Fruit fly (Drosophila melanogaster) whole organism, embryonic: ENCODE measurements around the gene Pdhb.

ENCODE experiments used
- ATbp ChIP-seq: fragments of 200-800 bp; sonication (Bioruptor generic); optimal IDR thresholded peaks from 2 replicates; lab custom pipeline; 2017; ENCODE audit warnings: missing biosample characterization, mild to moderate bottlenecking, missing genetic modification characterization, missing genetic modification reagents
- CG10366 ChIP-seq: fragments of 200-800 bp; sonication (Bioruptor generic); IDR thresholded peaks from 2 replicates; pipeline ENCODE4 v1.3.6; 2022; ENCODE audit warnings: missing biosample characterization, missing genetic modification characterization
- CG12391 ChIP-seq: fragments of 200-800 bp; sonication (Bioruptor generic); optimal IDR thresholded peaks from 3 replicates; lab custom pipeline; 2018; ENCODE audit warnings: missing biosample characterization, mild to moderate bottlenecking, missing genetic modification characterization, moderate library complexity
- CG12659 ChIP-seq: fragments of 200-800 bp; sonication (Bioruptor generic); optimal IDR thresholded peaks from 3 replicates; lab custom pipeline; 2017; ENCODE audit warnings: mild to moderate bottlenecking, missing biosample characterization, missing genetic modification reagents, missing genetic modification characterization
- CG15011 ChIP-seq: fragments of 200-800 bp; sonication (Bioruptor generic); optimal IDR thresholded peaks from 3 replicates; lab custom pipeline; 2018; ENCODE audit warnings: missing biosample characterization, mild to moderate bottlenecking, missing genetic modification characterization
- CG15073 ChIP-seq: fragments of 200-800 bp; sonication (Bioruptor generic); optimal IDR thresholded peaks from 2 replicates; lab custom pipeline; 2016; ENCODE audit warnings: missing biosample characterization, missing genetic modification characterization
- CG15269 ChIP-seq: fragments of 200-800 bp; sonication (Bioruptor generic); optimal IDR thresholded peaks from 2 replicates; lab custom pipeline; 2018; ENCODE audit warnings: missing biosample characterization, mild to moderate bottlenecking, missing genetic modification characterization, moderate library complexity
- CG18011 ChIP-seq: fragments of 200-800 bp; sonication (Bioruptor generic); optimal IDR thresholded peaks from 2 replicates; lab custom pipeline; 2017; ENCODE audit warnings: missing biosample characterization, missing genetic modification characterization, mild to moderate bottlenecking, moderate library complexity, missing genotype
- CG18599 ChIP-seq: fragments of 200-800 bp; sonication (Bioruptor generic); optimal IDR thresholded peaks from 3 replicates; lab custom pipeline; 2017; ENCODE audit warnings: missing biosample characterization, missing genetic modification characterization, mild to moderate bottlenecking, moderate library complexity, missing genetic modification reagents
- CG3407 ChIP-seq: fragments of 200-800 bp; sonication (Bioruptor generic); optimal IDR thresholded peaks from 2 replicates; lab custom pipeline; 2018; ENCODE audit warnings: missing biosample characterization, mild to moderate bottlenecking, missing genetic modification characterization
- CG3726 ChIP-seq: fragments of 200-800 bp; sonication (Bioruptor generic); IDR thresholded peaks from 3 replicates; pipeline ENCODE4, ENCODE4 v1.3.6; 2022; ENCODE audit warnings: missing biosample characterization, missing genetic modification characterization
- CG3847 ChIP-seq: fragments of 200-800 bp; sonication (Bioruptor generic); IDR thresholded peaks from 2 replicates; pipeline ENCODE4 v1.3.6; 2022; ENCODE audit warnings: missing biosample characterization, missing genetic modification characterization
- CG4328 ChIP-seq: fragments of 200-800 bp; sonication (Bioruptor generic); optimal IDR thresholded peaks from 3 replicates; lab custom pipeline; 2017; ENCODE audit warnings: missing biosample characterization, missing genetic modification reagents, missing genetic modification characterization
- CG4854 ChIP-seq: fragments of 200-800 bp; sonication (Bioruptor generic); optimal IDR thresholded peaks from 2 replicates; lab custom pipeline; 2016; ENCODE audit warnings: missing biosample characterization, missing genetic modification characterization, inconsistent platforms
- CG5245 ChIP-seq: fragments of 200-800 bp; sonication (Bioruptor generic); optimal IDR thresholded peaks from 3 replicates; lab custom pipeline; 2016; ENCODE audit warnings: missing biosample characterization, missing genetic modification characterization
- CG7372 ChIP-seq: fragments of 200-800 bp; sonication (Bioruptor generic); IDR thresholded peaks from 2 replicates; pipeline ENCODE4 v1.3.6; 2022; ENCODE audit warnings: missing biosample characterization, missing genetic modification characterization
- CG8290 ChIP-seq, 3 experiments: fragments of 200-800 bp; sonication (Bioruptor generic); optimal IDR thresholded peaks; 2 replicates each; lab custom pipeline; 2016 to 2019; ENCODE audit warnings: missing biosample characterization in 3 of 3, missing genetic modification characterization in 3 of 3, mild to moderate bottlenecking in 2 of 3, moderate library complexity in 1 of 3
- CG9876 ChIP-seq: fragments of 200-800 bp; sonication (Bioruptor generic); optimal IDR thresholded peaks from 2 replicates; lab custom pipeline; 2016; ENCODE audit warnings: missing biosample characterization, missing genetic modification characterization
- CoRest ChIP-seq: fragments of 200-800 bp; sonication (Bioruptor generic); optimal IDR thresholded peaks from 3 replicates; lab custom pipeline; 2018; ENCODE audit warnings: missing biosample characterization, mild to moderate bottlenecking, missing genetic modification characterization, moderate library complexity
- HLH3B ChIP-seq: fragments of 200-800 bp; sonication (Bioruptor generic); IDR thresholded peaks from 2 replicates; pipeline ENCODE4 v1.3.6; 2022; ENCODE audit warnings: missing biosample characterization, missing genetic modification characterization
- Hey ChIP-seq: fragments of 200-800 bp; sonication (Bioruptor generic); optimal IDR thresholded peaks from 3 replicates; lab custom pipeline; 2018; ENCODE audit warnings: missing biosample characterization, mild to moderate bottlenecking, missing genetic modification characterization
- HmgD ChIP-seq: fragments of 200-800 bp; sonication (Bioruptor generic); optimal IDR thresholded peaks from 3 replicates; lab custom pipeline; 2016; ENCODE audit warnings: missing biosample characterization, missing genetic modification characterization
- Hr51 ChIP-seq, 2 experiments: fragments of 200-800 bp; sonication (Bioruptor generic); optimal IDR thresholded peaks; 2 replicates in 1 of 2; 3 replicates in 1 of 2; lab custom pipeline; 2016 to 2018; ENCODE audit warnings: missing biosample characterization in 2 of 2, missing genetic modification characterization in 2 of 2, mild to moderate bottlenecking in 1 of 2, moderate library complexity in 1 of 2
- Mes4 ChIP-seq: fragments of 200-800 bp; sonication (Bioruptor generic); optimal IDR thresholded peaks from 2 replicates; lab custom pipeline; 2016; ENCODE audit warnings: missing biosample characterization, missing genetic modification characterization
- PHDP ChIP-seq: fragments of 200-800 bp; sonication (Bioruptor generic); optimal IDR thresholded peaks from 3 replicates; lab custom pipeline; 2018; ENCODE audit warnings: missing biosample characterization, mild to moderate bottlenecking, missing genetic modification characterization, moderate library complexity
- Ravus ChIP-seq: fragments of 200-800 bp; sonication (Bioruptor generic); IDR thresholded peaks from 2 replicates; pipeline ENCODE4 v1.3.6; 2022; ENCODE audit warnings: missing biosample characterization, missing genetic modification characterization
- Rfx ChIP-seq: fragments of 200-800 bp; sonication (Bioruptor generic); IDR thresholded peaks from 2 replicates; pipeline ENCODE4 v1.3.6; 2022; ENCODE audit warnings: missing biosample characterization, missing genetic modification characterization
- Sox100B ChIP-seq: fragments of 200-800 bp; sonication (Bioruptor generic); optimal IDR thresholded peaks from 3 replicates; lab custom pipeline; 2018; ENCODE audit warnings: missing biosample characterization, mild to moderate bottlenecking, missing genetic modification characterization
- ac ChIP-seq: fragments of 200-800 bp; sonication (Bioruptor generic); optimal IDR thresholded peaks from 3 replicates; lab custom pipeline; 2017; ENCODE audit warnings: missing biosample characterization, mild to moderate bottlenecking, missing genetic modification characterization
- al ChIP-seq: fragments of 200-800 bp; sonication (Bioruptor generic); IDR thresholded peaks from 2 replicates; pipeline ENCODE4 v1.3.6; 2022; ENCODE audit warnings: missing biosample characterization, missing genetic modification characterization
- amos ChIP-seq: fragments of 200-800 bp; sonication (Bioruptor generic); IDR thresholded peaks from 2 replicates; pipeline ENCODE4 v1.3.6; 2022; ENCODE audit warnings: missing biosample characterization, missing genetic modification characterization; ENCODE audit not compliant: partially characterized antibody
- ap ChIP-seq: fragments of 200-800 bp; sonication (Bioruptor generic); IDR thresholded peaks from 2 replicates; pipeline ENCODE4 v1.3.6; 2022; ENCODE audit warnings: missing biosample characterization, missing genetic modification characterization
- bigmax ChIP-seq: fragments of 200-800 bp; sonication (Bioruptor generic); optimal IDR thresholded peaks from 2 replicates; lab custom pipeline; 2018; ENCODE audit warnings: missing biosample characterization, mild to moderate bottlenecking, missing genetic modification characterization
- bsh ChIP-seq, 2 experiments: fragments of 200-800 bp; sonication (Bioruptor generic); optimal IDR thresholded peaks; 2 replicates each; lab custom pipeline; 2017 to 2018; ENCODE audit warnings: mild to moderate bottlenecking in 2 of 2, missing biosample characterization in 2 of 2, missing genetic modification characterization in 2 of 2, moderate library complexity in 1 of 2
- ci ChIP-seq: fragments of 200-800 bp; sonication (Bioruptor generic); IDR thresholded peaks from 3 replicates; pipeline ENCODE4 v1.3.6; 2022; ENCODE audit warnings: missing biosample characterization, missing genetic modification characterization
- corto ChIP-seq: fragments of 200-800 bp; sonication (Bioruptor generic); optimal IDR thresholded peaks from 2 replicates; lab custom pipeline; 2016; ENCODE audit warnings: missing biosample characterization, mild to moderate bottlenecking, missing genetic modification characterization, moderate library complexity
- disco-r ChIP-seq: fragments of 200-800 bp; sonication (Bioruptor generic); optimal IDR thresholded peaks from 2 replicates; lab custom pipeline; 2016; ENCODE audit warnings: missing biosample characterization, missing genetic modification characterization
- dpn ChIP-seq, 2 experiments: fragments of 200-800 bp; sonication (Bioruptor generic); optimal IDR thresholded peaks; 3 replicates each; lab custom pipeline; 2016; ENCODE audit warnings: missing biosample characterization in 2 of 2, missing genetic modification characterization in 2 of 2
- en ChIP-seq: fragments of 200-800 bp; sonication (Bioruptor generic); optimal IDR thresholded peaks from 2 replicates; lab custom pipeline; 2016; ENCODE audit warnings: missing biosample characterization, missing genetic modification characterization
- exex ChIP-seq: fragments of 200-800 bp; sonication (Bioruptor generic); optimal IDR thresholded peaks from 4 replicates; lab custom pipeline; 2018; ENCODE audit warnings: missing biosample characterization, mild to moderate bottlenecking, missing genetic modification characterization, moderate library complexity
- gcm ChIP-seq: fragments of 200-800 bp; sonication (Bioruptor generic); optimal IDR thresholded peaks from 2 replicates; lab custom pipeline; 2019; ENCODE audit warnings: missing biosample characterization, mild to moderate bottlenecking, missing genetic modification characterization, moderate library complexity
- kah ChIP-seq: fragments of 200-800 bp; sonication (Bioruptor generic); optimal IDR thresholded peaks from 2 replicates; lab custom pipeline; 2018; ENCODE audit warnings: missing biosample characterization, mild to moderate bottlenecking, missing genetic modification characterization
- kay ChIP-seq: fragments of 200-800 bp; sonication (Bioruptor generic); optimal IDR thresholded peaks from 2 replicates; lab custom pipeline; 2016; ENCODE audit warnings: missing biosample characterization, missing genetic modification characterization
- nmo ChIP-seq: fragments of 200-800 bp; sonication (Bioruptor generic); optimal IDR thresholded peaks from 2 replicates; lab custom pipeline; 2018; ENCODE audit warnings: missing biosample characterization, mild to moderate bottlenecking, missing genetic modification characterization, moderate library complexity
- pb ChIP-seq: fragments of 200-800 bp; sonication (Bioruptor generic); optimal IDR thresholded peaks from 3 replicates; lab custom pipeline; 2016; ENCODE audit warnings: missing biosample characterization, missing genetic modification characterization
- pzg ChIP-seq: fragments of 200-800 bp; sonication (Bioruptor generic); optimal IDR thresholded peaks from 3 replicates; lab custom pipeline; 2018; ENCODE audit warnings: missing biosample characterization, mild to moderate bottlenecking, missing genetic modification characterization, moderate library complexity
- scrt ChIP-seq: fragments of 200-800 bp; sonication (Bioruptor generic); optimal IDR thresholded peaks from 2 replicates; lab custom pipeline; 2018; ENCODE audit warnings: missing biosample characterization, mild to moderate bottlenecking, missing genetic modification characterization, moderate library complexity
- sisA ChIP-seq: fragments of 200-800 bp; sonication (Bioruptor generic); IDR thresholded peaks from 2 replicates; pipeline ENCODE4 v1.3.6; 2022; ENCODE audit warnings: missing biosample characterization, missing genetic modification characterization
- ssp ChIP-seq: fragments of 200-800 bp; sonication (Bioruptor generic); IDR thresholded peaks from 2 replicates; pipeline ENCODE4 v1.3.6; 2022; ENCODE audit warnings: missing biosample characterization, missing genetic modification characterization
- zf30C ChIP-seq: fragments of 200-800 bp; sonication (Bioruptor generic); optimal IDR thresholded peaks from 3 replicates; lab custom pipeline; 2018; ENCODE audit warnings: missing biosample characterization, mild to moderate bottlenecking, missing genetic modification characterization

Pdhb gene

dm6 chr3R:29074001-29074609 lies 38.8 kb upstream of the Pdhb start (continued):
- TF ChIP-seq HLH3B (GFP tag; lab: Robert Waterston, UW), result no peak
- TF ChIP-seq CG18011, result no peak
- no peak for TF ChIP-seq CG8290 (GFP tag; optimal IDR thresholded peaks at IDR 0.05; lab: Kevin White, UChicago)
- TF ChIP-seq CG8290 (tag; optimal IDR thresholded peaks at IDR 0.05; lab: Kevin White, UChicago), result peak in 1 of 2 experiments; percentile 38
- TF ChIP-seq bigmax (GFP tag; lab: Kevin White, UChicago), result peak; percentile 96
- no peak for TF ChIP-seq HmgD (GFP tag; lab: Kevin White, UChicago)
- no peak for TF ChIP-seq CG9876
- no peak for TF ChIP-seq Sox100B (GFP tag; lab: Kevin White, UChicago)
- no peak for TF ChIP-seq CG12659 (GFP tag; lab: Kevin White, UChicago)
- TF ChIP-seq ac (GFP tag; lab: Kevin White, UChicago), result no peak
- TF ChIP-seq bsh (GFP tag; optimal IDR thresholded peaks at IDR 0.05; lab: Kevin White, UChicago), result peak in 1 of 2 experiments; percentile 10
- TF ChIP-seq Rfx (GFP tag; lab: Robert Waterston, UW), result no peak
- no peak for TF ChIP-seq sisA (GFP tag; lab: Robert Waterston, UW)
- TF ChIP-seq Hr51 (GFP tag; optimal IDR thresholded peaks at IDR 0.05; lab: Kevin White, UChicago), result no peak
- no peak for TF ChIP-seq Mes4
- TF ChIP-seq ssp (GFP tag; lab: Robert Waterston, UW), result no peak
- TF ChIP-seq al (GFP tag; lab: Robert Waterston, UW), result no peak
- peak; percentile 14 for TF ChIP-seq PHDP
- no peak for TF ChIP-seq kay (GFP tag; lab: Kevin White, UChicago)
- no peak for TF ChIP-seq ATbp (GFP tag; lab: Kevin White, UChicago)
- no peak for TF ChIP-seq CG5245 (GFP tag; lab: Kevin White, UChicago)
- no peak for TF ChIP-seq disco-r
- no peak for TF ChIP-seq dpn (GFP tag; optimal IDR thresholded peaks at IDR 0.05; lab: Kevin White, UChicago)
- TF ChIP-seq CG15073 (GFP tag; lab: Kevin White, UChicago), result no peak
- no peak for TF ChIP-seq nmo (GFP tag; lab: Kevin White, UChicago)
- TF ChIP-seq CG7372, result no peak
- TF ChIP-seq CG4854 (GFP tag; lab: Kevin White, UChicago), result no peak
- TF ChIP-seq CG15011 (GFP tag; lab: Kevin White, UChicago), result no peak
- TF ChIP-seq ci (GFP tag; lab: Robert Waterston, UW), result peak; percentile 64
- TF ChIP-seq CG3847 (GFP tag; lab: Robert Waterston, UW), result no peak
- TF ChIP-seq CG18599 (GFP tag; lab: Kevin White, UChicago), result peak; percentile 18
- peak; percentile 2 for TF ChIP-seq gcm (GFP tag; lab: Kevin White, UChicago)
- TF ChIP-seq CG12391 (tag; lab: Kevin White, UChicago), result no peak
- TF ChIP-seq en (GFP tag; lab: Kevin White, UChicago), result no peak
- no peak for TF ChIP-seq corto (GFP tag; lab: Kevin White, UChicago)
- no peak for TF ChIP-seq amos
- TF ChIP-seq pb (GFP tag; lab: Kevin White, UChicago), result no peak
- TF ChIP-seq CG10366 (GFP tag; lab: Robert Waterston, UW), result no peak
- TF ChIP-seq scrt, result no peak
- TF ChIP-seq kah (GFP tag; lab: Kevin White, UChicago), result no peak
- no peak for TF ChIP-seq CG4328 (GFP tag; lab: Kevin White, UChicago)
- no peak for TF ChIP-seq Hey (tag; lab: Kevin White, UChicago)
- TF ChIP-seq exex (tag; lab: Kevin White, UChicago), result no peak
- TF ChIP-seq CG3407, result no peak
- TF ChIP-seq CG15269 (tag; lab: Kevin White, UChicago), result no peak
- no peak for TF ChIP-seq CoRest
- TF ChIP-seq CG3726, result no peak
- no peak for TF ChIP-seq Ravus (GFP tag; lab: Robert Waterston, UW)
- TF ChIP-seq ap (GFP tag; lab: Robert Waterston, UW), result no peak
- no peak for TF ChIP-seq pzg (GFP tag; lab: Kevin White, UChicago)
- no peak for TF ChIP-seq zf30C
